Worm (Caenorhabditis elegans): ENCODE results near the gene ugt-58.

DNA sequence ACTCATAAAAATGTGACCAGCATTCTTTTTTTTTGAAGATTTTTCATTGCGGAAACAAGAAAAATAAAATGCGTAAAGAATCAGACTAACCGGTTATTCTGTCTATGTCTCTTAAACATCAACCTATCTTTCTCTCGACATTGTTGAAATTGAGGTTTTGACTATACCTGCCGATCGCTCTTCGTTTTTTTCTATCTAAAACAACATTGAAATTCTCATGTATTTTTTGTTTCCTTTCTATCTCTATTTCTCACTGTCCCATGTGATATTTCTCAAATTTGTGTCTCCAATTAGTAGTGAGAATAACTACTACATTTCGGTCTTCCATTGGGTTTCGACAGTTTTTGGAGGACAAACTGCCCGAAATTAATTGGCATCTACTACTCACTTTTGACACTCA is 25.7 kb downstream of the ugt-58 start:
- no peak for TF ChIP-seq lin-13 (GFP tag; optimal IDR thresholded peaks at IDR 0.05)
- no peak for TF ChIP-seq nhr-76 (tag; optimal IDR thresholded peaks at IDR 0.05)

All from whole organism, L4 larva.